Worm (Caenorhabditis elegans) whole organism, early embryonic: ENCODE measurements around the gene T20G5.8.

Experiments used
- F13C5.2 ChIP-seq: sonication (generic microtip); optimal IDR thresholded peaks from 2 replicates; lab custom pipeline; 2017; ENCODE audit warnings: mild to moderate bottlenecking, missing genetic modification characterization, inconsistent platforms, missing compliant biosample characterization
- ama-1 ChIP-seq: fragments of 150-350 bp; optimal IDR thresholded peaks from 2 replicates; lab custom pipeline; 2014
- ceh-13 ChIP-seq: fragments of 200-800 bp; sonication (Bioruptor generic); optimal IDR thresholded peaks from 2 replicates; lab custom pipeline; 2018; ENCODE audit warnings: mild to moderate bottlenecking, missing genetic modification characterization, missing compliant biosample characterization
- ceh-36 ChIP-seq: sonication (generic microtip); optimal IDR thresholded peaks from 2 replicates; lab custom pipeline; 2016; ENCODE audit warnings: missing genetic modification characterization, inconsistent platforms, missing compliant biosample characterization
- ets-7 ChIP-seq: sonication (generic microtip); optimal IDR thresholded peaks from 2 replicates; lab custom pipeline; 2016; ENCODE audit warnings: missing genotype, missing genetic modification characterization, missing compliant biosample characterization
- flt-1 ChIP-seq: fragments of 200-800 bp; sonication (Bioruptor generic); IDR thresholded peaks from 2 replicates; pipeline ENCODE4 v1.3.6; 2022; ENCODE audit warnings: missing genetic modification characterization, missing compliant biosample characterization
- hmbx-1 ChIP-seq: sonication (generic microtip); optimal IDR thresholded peaks from 2 replicates; lab custom pipeline; 2016; ENCODE audit warnings: mild to moderate bottlenecking, missing genetic modification characterization, missing compliant biosample characterization
- hmg-4 ChIP-seq: fragments of 200-800 bp; sonication (Bioruptor generic); optimal IDR thresholded peaks from 2 replicates; lab custom pipeline; 2018; ENCODE audit warnings: mild to moderate bottlenecking, missing genetic modification characterization, missing compliant biosample characterization
- hnd-1 ChIP-seq: sonication (generic microtip); optimal IDR thresholded peaks from 2 replicates; lab custom pipeline; 2016; ENCODE audit warnings: missing genetic modification characterization, missing compliant biosample characterization
- pes-1 ChIP-seq: fragments of 200-800 bp; sonication (Bioruptor generic); IDR thresholded peaks from 2 replicates; pipeline ENCODE4 v1.3.6; 2022; ENCODE audit warnings: missing genetic modification reagents, missing genetic modification characterization, missing compliant biosample characterization
- sea-1 ChIP-seq: fragments of 200-800 bp; sonication (Bioruptor generic); conservative IDR thresholded peaks from 2 replicates; pipeline ENCODE4 v1.3.6; 2022; ENCODE audit warnings: missing genetic modification characterization, missing compliant biosample characterization
- tbx-11 ChIP-seq: fragments of 200-800 bp; sonication (Bioruptor generic); IDR thresholded peaks from 2 replicates; pipeline ENCODE4 v1.3.6; 2022; ENCODE audit warnings: missing genetic modification characterization, missing compliant biosample characterization
- tra-4 ChIP-seq: sonication (generic microtip); optimal IDR thresholded peaks from 2 replicates; lab custom pipeline; 2017; ENCODE audit warnings: missing genetic modification characterization, missing compliant biosample characterization

DNA sequence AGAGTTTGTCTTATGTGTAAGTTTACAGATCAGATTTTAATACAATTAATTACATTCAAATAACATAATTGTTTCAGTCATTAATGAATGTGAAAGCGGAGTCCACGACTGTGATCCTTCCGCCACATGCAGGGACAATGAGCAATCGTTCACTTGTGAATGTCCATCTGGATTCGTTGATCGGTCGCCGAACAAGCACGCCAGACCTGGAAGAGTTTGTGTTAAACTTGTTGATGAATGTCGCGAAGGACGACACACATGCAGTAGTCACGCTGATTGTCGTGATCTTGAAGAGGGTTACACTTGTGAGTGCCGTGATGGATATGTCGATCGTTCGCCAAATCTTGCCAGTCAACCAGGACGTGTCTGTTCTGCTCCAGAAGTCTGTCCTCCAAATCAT is 20.6 kb upstream of the T20G5.8 start:
- TF ChIP-seq pes-1 (GFP tag; lab: Robert Waterston, UW) (no peak), hmbx-1 (tag; lab: Kevin White, UChicago) (no peak), hnd-1 (tag; lab: Kevin White, UChicago) (no peak), ceh-36 (tag; lab: Kevin White, UChicago) (no peak), ceh-13 (no peak), ama-1 (lab: Kevin White, UChicago) (no peak), flt-1 (GFP tag; lab: Robert Waterston, UW) (no peak), hmg-4 (GFP tag; lab: Kevin White, UChicago) (no peak), ets-7 (tag; lab: Kevin White, UChicago) (no peak), sea-1 (no peak), F13C5.2 (tag; lab: Kevin White, UChicago) (no peak), tbx-11 (GFP tag; lab: Robert Waterston, UW) (no peak), tra-4 (no peak)
